Worm (Caenorhabditis elegans) whole organism, late embryonic: ENCODE data around the gene hlh-15.

Experiments
- elt-2 ChIP-seq: sonication (generic microtip); optimal IDR thresholded peaks from 2 replicates; lab custom pipeline; 2016; ENCODE audit warnings: missing genetic modification reagents, missing genetic modification characterization, missing compliant biosample characterization
- rnt-1 ChIP-seq: sonication (generic microtip); optimal IDR thresholded peaks from 2 replicates; lab custom pipeline; 2016; ENCODE audit warnings: missing genetic modification characterization, missing compliant biosample characterization

ce11 chrX:2456141-2456540, 43.0 kb upstream of the hlh-15 start:
- TF ChIP-seq elt-2 (no peak), rnt-1 (tag; lab: Kevin White, UChicago) (no peak)
